Worm (Caenorhabditis elegans) whole organism, L3 larva: ENCODE data around the gene K02F6.1.
"Not testable (repeated sequence)": the region's sequence is repeated elsewhere in the genome, so short reads cannot be mapped to it uniquely, and the experiment has no call there.

ENCODE experiments used
- R02D3.7 ChIP-seq: fragments of 150-350 bp; optimal IDR thresholded peaks from 2 replicates; lab custom pipeline; 2014; ENCODE audit warnings: missing biosample characterization, missing genetic modification characterization
- aly-2 ChIP-seq: fragments of 150-350 bp; optimal IDR thresholded peaks from 2 replicates; lab custom pipeline; 2014; ENCODE audit warnings: missing biosample characterization, missing genetic modification characterization
- ceh-82 ChIP-seq: fragments of 150-350 bp; optimal IDR thresholded peaks from 2 replicates; lab custom pipeline; 2014; ENCODE audit warnings: missing biosample characterization, missing genetic modification characterization
- ceh-9 ChIP-seq: sonication (generic microtip); optimal IDR thresholded peaks from 2 replicates; lab custom pipeline; 2018; ENCODE audit warnings: missing biosample characterization, missing genetic modification characterization
- egl-27 ChIP-seq: sonication (generic microtip); optimal IDR thresholded peaks from 4 replicates; lab custom pipeline; 2017; ENCODE audit warnings: missing biosample characterization, missing genetic modification reagents, missing genetic modification characterization
- egl-5 ChIP-seq: fragments of 150-350 bp; optimal IDR thresholded peaks from 2 replicates; lab custom pipeline; 2017; ENCODE audit warnings: missing biosample characterization, missing genetic modification reagents, missing genetic modification characterization, inconsistent platforms
- elt-1 ChIP-seq: fragments of 150-350 bp; optimal IDR thresholded peaks from 2 replicates; lab custom pipeline; 2014; ENCODE audit warnings: missing biosample characterization, missing genetic modification characterization
- fos-1 ChIP-seq: fragments of 150-350 bp; optimal IDR thresholded peaks from 2 replicates; lab custom pipeline; 2014; ENCODE audit warnings: missing biosample characterization, missing genetic modification characterization
- hmg-11 ChIP-seq: sonication (generic microtip); optimal IDR thresholded peaks from 2 replicates; lab custom pipeline; 2016; ENCODE audit warnings: missing genetic modification characterization, missing compliant biosample characterization
- jun-1 ChIP-seq: fragments of 150-350 bp; optimal IDR thresholded peaks from 2 replicates; lab custom pipeline; 2014; ENCODE audit warnings: missing biosample characterization, missing genetic modification reagents, missing genetic modification characterization
- lin-15B ChIP-seq: fragments of 150-350 bp; optimal IDR thresholded peaks from 2 replicates; lab custom pipeline; 2014; ENCODE audit warnings: missing biosample characterization, missing genetic modification characterization
- lsy-12 ChIP-seq: sonication (generic microtip); optimal IDR thresholded peaks from 2 replicates; lab custom pipeline; 2016; ENCODE audit warnings: mild to moderate bottlenecking, missing genetic modification characterization, missing compliant biosample characterization
- mdl-1 ChIP-seq: fragments of 150-350 bp; optimal IDR thresholded peaks from 2 replicates; lab custom pipeline; 2014; ENCODE audit warnings: missing biosample characterization, missing genetic modification characterization
- nhr-11 ChIP-seq: fragments of 150-350 bp; optimal IDR thresholded peaks from 2 replicates; lab custom pipeline; 2014; ENCODE audit warnings: missing biosample characterization, missing genetic modification characterization
- nhr-237 ChIP-seq: fragments of 150-350 bp; optimal IDR thresholded peaks from 2 replicates; lab custom pipeline; 2014; ENCODE audit warnings: missing biosample characterization, missing genetic modification characterization
- nhr-43 ChIP-seq: sonication (generic microtip); optimal IDR thresholded peaks from 2 replicates; lab custom pipeline; 2016; ENCODE audit warnings: mild to moderate bottlenecking, missing genetic modification characterization, missing compliant biosample characterization; ENCODE audit not compliant: poor library complexity, severe bottlenecking
- nhr-67 ChIP-seq: fragments of 150-350 bp; optimal IDR thresholded peaks from 2 replicates; lab custom pipeline; 2014; ENCODE audit warnings: missing biosample characterization, missing genetic modification characterization
- nhr-76 ChIP-seq: fragments of 150-350 bp; sonication (generic microtip); optimal IDR thresholded peaks from 5 replicates; lab custom pipeline; 2014; ENCODE audit warnings: missing biosample characterization, missing genetic modification characterization
- nhr-77 ChIP-seq: fragments of 150-350 bp; optimal IDR thresholded peaks from 2 replicates; lab custom pipeline; 2014; ENCODE audit warnings: missing biosample characterization, missing genetic modification characterization
- pha-4 ChIP-seq: fragments of 150-350 bp; optimal IDR thresholded peaks from 2 replicates; lab custom pipeline; 2014; ENCODE audit warnings: missing biosample characterization, missing genetic modification reagents, missing genetic modification characterization
- pqm-1 ChIP-seq: fragments of 150-350 bp; optimal IDR thresholded peaks from 2 replicates; lab custom pipeline; 2017; ENCODE audit warnings: missing biosample characterization, missing genetic modification characterization, inconsistent platforms
- skn-1 ChIP-seq: fragments of 150-350 bp; optimal IDR thresholded peaks from 2 replicates; lab custom pipeline; 2014; ENCODE audit warnings: missing biosample characterization, missing genetic modification characterization
- snpc-4 ChIP-seq: fragments of 150-350 bp; optimal IDR thresholded peaks from 2 replicates; lab custom pipeline; 2014; ENCODE audit warnings: missing biosample characterization, missing genetic modification characterization
- tbx-2 ChIP-seq: sonication (generic microtip); optimal IDR thresholded peaks from 2 replicates; lab custom pipeline; 2016; ENCODE audit warnings: mild to moderate bottlenecking, missing genetic modification characterization, missing compliant biosample characterization
- unc-39 ChIP-seq: sonication (generic microtip); optimal IDR thresholded peaks from 4 replicates; lab custom pipeline; 2017; ENCODE audit warnings: missing biosample characterization, missing genetic modification characterization

K02F6.1 gene

DNA sequence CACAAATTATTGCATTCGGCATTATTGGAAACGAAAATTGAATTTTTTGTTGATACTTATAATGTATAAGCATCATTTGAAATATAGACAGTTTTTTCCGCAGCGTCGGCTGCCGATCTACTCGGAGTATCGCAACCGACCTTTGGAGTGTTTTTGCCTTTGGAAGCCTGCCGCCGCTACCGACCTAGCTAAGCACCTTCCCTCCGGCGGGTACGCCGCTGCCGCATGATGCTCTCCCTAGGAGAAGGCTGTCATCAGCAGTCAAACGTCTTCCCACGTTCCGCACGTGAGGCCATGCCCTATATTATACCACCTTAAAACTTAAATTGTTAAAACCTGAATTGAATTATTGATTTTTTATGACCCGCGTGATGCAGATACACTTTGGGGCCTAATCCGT, 35.3 kb upstream of the K02F6.1 start:
- TF ChIP-seq nhr-11 (no peak), nhr-43 (tag; lab: Kevin White, UChicago) (no peak), tbx-2 (tag; lab: Kevin White, UChicago) (no peak), snpc-4 (tag; lab: Kevin White, UChicago) (no peak), pqm-1 (tag; lab: Kevin White, UChicago) (no peak)

DNA sequence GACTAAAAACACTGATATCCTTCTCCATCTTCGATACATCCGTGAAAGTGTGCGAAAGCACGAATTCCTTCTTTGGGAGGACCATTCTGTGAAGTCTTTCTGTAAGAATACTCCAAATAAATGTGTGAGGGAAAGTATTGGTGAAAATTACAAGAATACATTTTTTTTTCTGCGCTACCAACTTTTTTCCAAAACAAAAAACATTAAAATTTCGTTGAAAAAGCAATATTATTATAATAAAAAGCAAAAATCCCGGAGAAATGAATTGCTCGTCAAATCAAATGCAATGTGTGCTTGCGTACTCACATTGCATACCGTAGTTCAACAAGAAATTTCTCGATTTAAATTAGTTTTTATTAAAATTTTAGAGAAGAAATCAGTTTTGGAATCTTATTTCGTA, 31.8 kb upstream of the K02F6.1 start, which contains the start of gene bath-13:
Gene bath-13 (minus strand): TSS at position 101 of the 400 bp plus-strand sequence.
- no peak for TF ChIP-seq aly-2 (tag; lab: Kevin White, UChicago)
- no peak for TF ChIP-seq nhr-43 (tag; lab: Kevin White, UChicago)
- no peak for TF ChIP-seq elt-1 (tag; lab: Kevin White, UChicago)
- no peak for TF ChIP-seq jun-1 (tag; lab: Kevin White, UChicago)

DNA sequence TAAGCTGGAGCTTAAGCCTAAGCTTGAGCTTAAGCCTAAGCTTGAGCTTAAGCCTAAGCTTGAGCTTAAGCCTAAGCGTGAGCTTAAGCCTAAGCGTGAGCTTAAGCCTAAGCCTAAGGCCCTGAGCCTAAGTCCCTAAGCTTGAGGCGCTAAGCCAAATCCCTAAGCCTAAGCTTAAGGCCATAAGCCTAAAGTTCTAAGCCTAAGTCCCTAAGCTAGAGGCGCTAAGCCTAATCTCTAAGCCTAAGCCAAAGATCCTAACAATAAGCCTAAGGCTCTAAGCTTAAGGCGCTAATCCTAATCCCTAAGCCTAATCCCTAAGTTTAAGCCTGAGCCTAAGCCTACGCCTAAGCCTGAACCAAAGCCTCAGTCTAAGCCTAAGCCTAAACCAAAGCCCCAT, 28.1 kb upstream of the K02F6.1 start:
- no peak for TF ChIP-seq snpc-4 (tag; lab: Kevin White, UChicago)
- TF ChIP-seq tbx-2 (tag; lab: Kevin White, UChicago), result no peak
- TF ChIP-seq nhr-67 (tag; lab: Kevin White, UChicago), result no peak
- TF ChIP-seq nhr-77 (tag; lab: Kevin White, UChicago), result no peak
- TF ChIP-seq lsy-12 (tag; lab: Kevin White, UChicago), result no peak
- no peak for TF ChIP-seq R02D3.7 (tag; lab: Kevin White, UChicago)
- no peak for TF ChIP-seq ceh-9
- TF ChIP-seq pha-4 (tag; lab: Kevin White, UChicago), result no peak
- TF ChIP-seq unc-39 (tag; lab: Kevin White, UChicago), result no peak
- no peak for TF ChIP-seq mdl-1 (tag; lab: Kevin White, UChicago)
- TF ChIP-seq nhr-237 (tag; lab: Kevin White, UChicago), result no peak
- TF ChIP-seq jun-1 (tag; lab: Kevin White, UChicago), result no peak
- no peak for TF ChIP-seq ceh-82 (tag; lab: Kevin White, UChicago)

DNA sequence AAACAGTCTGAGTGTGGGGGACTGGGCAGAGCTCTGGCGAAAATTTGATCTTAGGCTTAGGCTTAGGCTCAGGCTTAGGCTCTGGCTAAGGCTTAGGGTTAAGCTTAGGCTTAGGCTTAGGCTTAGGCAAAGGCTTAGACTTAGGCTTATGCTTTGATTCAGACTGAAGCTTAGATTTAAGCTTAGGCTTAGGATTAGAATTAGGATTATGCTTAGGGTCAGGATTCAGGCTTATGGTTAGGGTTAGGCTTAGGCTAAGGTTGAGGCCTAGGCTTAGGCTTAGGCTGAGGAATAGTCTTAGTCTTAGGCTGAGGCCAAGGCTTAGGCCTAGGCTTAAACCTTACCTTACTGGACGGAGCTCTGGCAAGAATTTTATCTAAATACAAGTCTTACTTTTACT, 26.9 kb upstream of the K02F6.1 start:
- no peak for TF ChIP-seq egl-5 (tag; lab: Kevin White, UChicago)
- no peak for TF ChIP-seq nhr-43 (tag; lab: Kevin White, UChicago)
- TF ChIP-seq lin-15B, result no peak
- TF ChIP-seq nhr-76, result no peak
- TF ChIP-seq, all 47 proteins: peak for 0

DNA sequence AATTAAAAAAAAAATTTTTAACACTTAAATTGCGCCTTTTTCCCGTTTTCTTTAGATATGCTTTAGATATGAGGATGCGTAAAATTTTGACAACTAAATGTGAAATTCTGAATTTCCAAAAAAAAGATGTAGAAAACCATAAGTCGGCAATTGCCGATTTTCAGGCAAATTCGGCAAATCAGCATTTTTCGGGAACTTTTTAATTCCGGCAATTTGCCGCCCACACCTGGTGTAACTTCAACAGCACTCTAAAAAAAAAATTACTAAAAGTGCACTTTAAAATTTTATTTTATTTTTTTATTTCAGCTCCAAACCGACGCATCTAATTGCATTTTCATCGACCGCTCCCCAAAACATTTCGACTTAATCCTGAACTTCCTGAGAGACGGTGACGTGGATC, 23.3 kb upstream of the K02F6.1 start, which contains the start of gene K02F6.6:
Gene K02F6.6 (plus strand): TSS at position 301 of the 400 bp plus-strand sequence.
- TF ChIP-seq lsy-12 (tag; lab: Kevin White, UChicago) (no peak), fos-1 (tag; lab: Kevin White, UChicago) (no peak), nhr-11 (no peak)

DNA sequence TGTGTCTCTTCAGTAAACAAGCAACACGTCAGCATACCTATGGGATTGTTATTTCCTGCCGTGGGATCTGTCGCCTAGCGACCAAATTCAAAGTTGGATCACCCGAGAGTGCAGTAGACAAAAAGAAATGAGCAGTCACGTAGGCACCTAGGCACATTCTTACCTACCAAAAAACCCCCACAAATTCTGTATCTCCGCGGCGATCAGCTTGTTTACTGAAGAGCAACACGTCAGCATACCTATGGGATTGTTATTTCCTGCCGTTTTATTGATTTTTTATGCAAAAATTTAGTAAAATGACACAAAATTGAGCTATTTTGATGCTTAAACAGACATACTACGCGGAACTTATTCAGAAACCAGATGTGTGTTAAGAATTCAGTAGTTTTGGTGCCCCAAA, 19.3 kb upstream of the K02F6.1 start, which contains the start of gene K02F6.5:
Gene K02F6.5 (plus strand): TSS at position 301 of the 400 bp plus-strand sequence.
- not testable (repeated sequence) for TF ChIP-seq nhr-237 (tag; lab: Kevin White, UChicago); nhr-11; fos-1 (tag; lab: Kevin White, UChicago)

DNA sequence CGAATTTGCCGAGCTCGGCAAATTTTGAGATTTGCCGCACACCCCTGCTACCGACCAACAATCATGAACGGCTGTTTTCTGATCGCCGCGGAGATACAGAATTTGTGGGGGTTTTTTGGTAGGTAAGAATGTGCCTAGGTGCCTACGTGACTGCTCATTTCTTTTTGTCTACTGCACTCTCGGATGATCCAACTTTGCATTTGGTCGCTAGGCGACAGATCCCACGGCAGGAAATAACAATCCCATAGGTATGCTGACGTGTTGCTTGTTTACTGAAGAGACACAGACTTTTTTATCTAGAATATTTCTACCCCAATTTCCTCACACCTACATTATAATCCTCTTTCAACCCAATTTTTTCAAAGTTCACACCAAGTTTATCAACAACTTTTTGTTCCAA, 18.8 kb upstream of the K02F6.1 start, which contains the start of gene K02F6.8:
Gene K02F6.8 (minus strand): TSS at position 101 of the 400 bp plus-strand sequence.
- not testable (repeated sequence) for TF ChIP-seq egl-27, skn-1, R02D3.7 (tag; lab: Kevin White, UChicago)

DNA sequence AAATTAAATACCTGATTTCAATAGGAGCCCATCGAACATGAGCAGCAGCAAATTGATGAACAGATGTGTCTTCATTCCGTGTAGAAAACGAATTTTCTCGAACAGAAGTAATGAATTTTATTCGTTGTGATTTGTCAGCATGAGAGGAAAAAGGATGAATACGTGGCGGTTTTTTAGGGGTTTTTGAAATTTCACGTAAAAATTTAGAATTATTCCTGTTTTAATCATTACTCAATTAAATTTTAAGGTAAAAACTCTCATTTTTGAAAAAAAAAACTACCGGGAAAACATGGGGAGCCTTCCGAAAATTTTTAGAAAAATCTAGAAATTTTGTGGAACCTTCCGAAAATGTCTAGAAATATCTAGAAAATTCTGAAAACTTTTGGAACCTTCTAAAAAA, 16.0 kb upstream of the K02F6.1 start, which contains the start of gene K02F6.7:
Gene K02F6.7 (minus strand): TSS at position 101 of the 400 bp plus-strand sequence.
- no peak for TF ChIP-seq hmg-11
- TF ChIP-seq tbx-2 (tag; lab: Kevin White, UChicago), result no peak
- TF ChIP-seq, all 47 proteins: peak for 0
